Worm (Caenorhabditis elegans) whole organism, L4 larva: ENCODE measurements around the gene B0244.7.

Experiments
- F37D6.2 ChIP-seq: sonication (generic microtip); optimal IDR thresholded peaks from 2 replicates; lab custom pipeline; 2016; ENCODE audit warnings: mild to moderate bottlenecking, missing genetic modification characterization, missing compliant biosample characterization
- R02D3.7 ChIP-seq: fragments of 150-350 bp; sonication (generic microtip); optimal IDR thresholded peaks from 3 replicates; lab custom pipeline; 2014; ENCODE audit warnings: missing biosample characterization, missing genetic modification characterization
- T20F7.1 ChIP-seq: fragments of 200-800 bp; sonication (Bioruptor generic); optimal IDR thresholded peaks from 2 replicates; lab custom pipeline; 2018; ENCODE audit warnings: mild to moderate bottlenecking, missing genetic modification characterization, missing compliant biosample characterization
- ZK337.2 ChIP-seq: fragments of 200-800 bp; sonication (Bioruptor generic); IDR thresholded peaks from 2 replicates; pipeline ENCODE4 v1.3.6; 2022; ENCODE audit warnings: missing genetic modification reagents, missing genetic modification characterization, missing compliant biosample characterization
- aly-2 ChIP-seq: sonication (generic microtip); optimal IDR thresholded peaks from 2 replicates; lab custom pipeline; 2018; ENCODE audit warnings: missing biosample characterization, missing genetic modification characterization
- ama-1 ChIP-seq: fragments of 150-350 bp; optimal IDR thresholded peaks from 2 replicates; lab custom pipeline; 2014; ENCODE audit warnings: inconsistent platforms, mixed read lengths
- attf-4 ChIP-seq: sonication (generic microtip); optimal IDR thresholded peaks from 3 replicates; lab custom pipeline; 2017; ENCODE audit warnings: missing biosample characterization, missing genetic modification characterization
- ceh-28 ChIP-seq: fragments of 150-350 bp; optimal IDR thresholded peaks from 2 replicates; lab custom pipeline; 2014; ENCODE audit warnings: missing biosample characterization, missing genetic modification reagents, missing genetic modification characterization
- ceh-62 ChIP-seq: sonication (generic microtip); optimal IDR thresholded peaks from 2 replicates; lab custom pipeline; 2017; ENCODE audit warnings: missing biosample characterization, missing genetic modification characterization
- ceh-82 ChIP-seq: sonication (generic microtip); optimal IDR thresholded peaks from 2 replicates; lab custom pipeline; 2017; ENCODE audit warnings: missing biosample characterization, missing genetic modification characterization
- ces-1 ChIP-seq: fragments of 150-350 bp; sonication (generic microtip); optimal IDR thresholded peaks from 4 replicates; lab custom pipeline; 2014; ENCODE audit warnings: missing biosample characterization, missing genetic modification reagents, missing genetic modification characterization
- ctbp-1 ChIP-seq: fragments of 200-800 bp; sonication (Bioruptor generic); IDR thresholded peaks from 2 replicates; pipeline ENCODE4 v1.3.6; 2022; ENCODE audit warnings: missing genetic modification reagents, missing genetic modification characterization, missing compliant biosample characterization
- daf-12 ChIP-seq: fragments of 150-350 bp; optimal IDR thresholded peaks from 2 replicates; lab custom pipeline; 2014; ENCODE audit warnings: missing biosample characterization, missing genetic modification reagents, missing genetic modification characterization
- daf-16 ChIP-seq, 3 experiments: sonication (generic microtip); optimal IDR thresholded peaks; 2 replicates each; lab custom pipeline; 2016 to 2017; ENCODE audit warnings: missing genetic modification characterization in 3 of 3, missing genetic modification reagents in 3 of 3, mild to moderate bottlenecking in 2 of 3, missing compliant biosample characterization in 2 of 3, missing biosample characterization in 1 of 3, moderate library complexity in 1 of 3
- daf-8 ChIP-seq: fragments of 200-800 bp; sonication (Bioruptor generic); IDR thresholded peaks from 2 replicates; pipeline ENCODE4 v1.3.6; 2022; ENCODE audit warnings: missing genetic modification characterization, missing compliant biosample characterization
- dmd-8 ChIP-seq: fragments of 200-800 bp; sonication (Bioruptor generic); IDR thresholded peaks from 2 replicates; pipeline ENCODE4 v1.3.6; 2022; ENCODE audit warnings: missing genetic modification characterization, missing compliant biosample characterization
- egl-27 ChIP-seq: sonication (generic microtip); optimal IDR thresholded peaks from 3 replicates; lab custom pipeline; 2017; ENCODE audit warnings: missing biosample characterization, missing genetic modification reagents, missing genetic modification characterization
- egl-43 ChIP-seq: fragments of 200-800 bp; sonication (Bioruptor generic); IDR thresholded peaks from 2 replicates; pipeline ENCODE4 v1.3.6; 2022; ENCODE audit warnings: missing genetic modification reagents, missing genetic modification characterization, missing compliant biosample characterization
- fkh-10 ChIP-seq: fragments of 150-350 bp; optimal IDR thresholded peaks from 2 replicates; lab custom pipeline; 2014; ENCODE audit warnings: missing biosample characterization, missing genetic modification reagents, missing genetic modification characterization
- gei-8 ChIP-seq: fragments of 200-800 bp; sonication (Bioruptor generic); optimal IDR thresholded peaks from 2 replicates; lab custom pipeline; 2018; ENCODE audit warnings: mild to moderate bottlenecking, missing genetic modification characterization, missing compliant biosample characterization
- hlh-30 ChIP-seq: sonication (generic microtip); optimal IDR thresholded peaks from 2 replicates; lab custom pipeline; 2017; ENCODE audit warnings: antibody characterized with exemption, mild to moderate bottlenecking, missing genetic modification characterization, missing compliant biosample characterization; ENCODE audit not compliant: insufficient read depth
- lim-7 ChIP-seq: fragments of 200-800 bp; sonication (Bioruptor generic); IDR thresholded peaks from 2 replicates; pipeline ENCODE4 v1.3.6; 2022; ENCODE audit warnings: missing genetic modification characterization, missing compliant biosample characterization
- lin-13 ChIP-seq: fragments of 150-350 bp; optimal IDR thresholded peaks from 2 replicates; lab custom pipeline; 2014; ENCODE audit warnings: missing biosample characterization, missing genetic modification reagents, missing genetic modification characterization
- lin-29 ChIP-seq: fragments of 200-800 bp; sonication (Bioruptor generic); IDR thresholded peaks from 2 replicates; pipeline ENCODE4 v1.3.6; 2022; ENCODE audit warnings: missing genetic modification reagents, missing genetic modification characterization, missing compliant biosample characterization
- lin-39 ChIP-seq: fragments of 150-350 bp; optimal IDR thresholded peaks from 2 replicates; lab custom pipeline; 2014; ENCODE audit warnings: missing biosample characterization, missing genetic modification reagents, missing genetic modification characterization
- lir-3 ChIP-seq: sonication (generic microtip); optimal IDR thresholded peaks from 2 replicates; lab custom pipeline; 2016; ENCODE audit warnings: mild to moderate bottlenecking, missing genetic modification characterization, missing compliant biosample characterization
- lsy-2 ChIP-seq, 2 experiments: fragments of 150-350 bp in 1 of 2; sonication (generic microtip) in 1 of 2; optimal IDR thresholded peaks; 2 replicates each; lab custom pipeline; 2014 to 2017; ENCODE audit warnings: missing biosample characterization in 2 of 2, missing genetic modification characterization in 2 of 2
- madf-9 ChIP-seq: fragments of 200-800 bp; sonication (Bioruptor generic); conservative IDR thresholded peaks from 2 replicates; pipeline ENCODE4 v1.3.6; 2022; ENCODE audit warnings: missing genetic modification reagents, missing genetic modification characterization, missing compliant biosample characterization
- mdt-29 ChIP-seq: fragments of 200-800 bp; sonication (Bioruptor generic); IDR thresholded peaks from 2 replicates; pipeline ENCODE4 v1.3.6; 2022; ENCODE audit warnings: missing genetic modification reagents, missing genetic modification characterization, missing compliant biosample characterization
- mxl-2 ChIP-seq: fragments of 200-800 bp; sonication (Bioruptor generic); conservative IDR thresholded peaks from 2 replicates; pipeline ENCODE4 v1.3.6; 2022; ENCODE audit warnings: missing genetic modification reagents, missing genetic modification characterization, missing compliant biosample characterization
- nhr-10 ChIP-seq: fragments of 150-350 bp; optimal IDR thresholded peaks from 2 replicates; lab custom pipeline; 2014; ENCODE audit warnings: missing biosample characterization, missing genetic modification characterization
- nhr-111 ChIP-seq: fragments of 200-800 bp; sonication (Bioruptor generic); optimal IDR thresholded peaks from 2 replicates; lab custom pipeline; 2018; ENCODE audit warnings: mild to moderate bottlenecking, missing genetic modification characterization, missing compliant biosample characterization
- nhr-237 ChIP-seq: sonication (generic microtip); optimal IDR thresholded peaks from 2 replicates; lab custom pipeline; 2017; ENCODE audit warnings: missing biosample characterization, missing genetic modification characterization
- nhr-28 ChIP-seq: fragments of 150-350 bp; optimal IDR thresholded peaks from 2 replicates; lab custom pipeline; 2014; ENCODE audit warnings: missing biosample characterization, missing genetic modification characterization
- nhr-42 ChIP-seq: fragments of 200-800 bp; sonication (Bioruptor generic); IDR thresholded peaks from 2 replicates; pipeline ENCODE4 v1.3.6; 2022; ENCODE audit warnings: missing genetic modification characterization, missing compliant biosample characterization
- nhr-6 ChIP-seq: fragments of 150-350 bp; optimal IDR thresholded peaks from 2 replicates; lab custom pipeline; 2014; ENCODE audit warnings: missing biosample characterization, missing genetic modification characterization
- nhr-76 ChIP-seq: fragments of 150-350 bp; optimal IDR thresholded peaks from 2 replicates; lab custom pipeline; 2014; ENCODE audit warnings: missing biosample characterization, missing genetic modification characterization
- pha-4 ChIP-seq, 2 experiments: fragments of 150-350 bp in 1 of 2; fragments of 200-800 bp in 1 of 2; sonication (Bioruptor generic) in 1 of 2; IDR thresholded peaks in 1 of 2; optimal IDR thresholded peaks in 1 of 2; 2 replicates each; pipeline versions ENCODE4 v1.3.6 to Lab custom; 2014 to 2022; ENCODE audit warnings: missing genetic modification characterization in 2 of 2, missing genetic modification reagents in 2 of 2, missing biosample characterization in 1 of 2, missing compliant biosample characterization in 1 of 2
- pqm-1 ChIP-seq: sonication (generic microtip); optimal IDR thresholded peaks from 2 replicates; lab custom pipeline; 2017; ENCODE audit warnings: missing biosample characterization, missing genetic modification characterization
- rbr-2 ChIP-seq: sonication (generic microtip); optimal IDR thresholded peaks from 2 replicates; lab custom pipeline; 2016; ENCODE audit warnings: missing genotype, missing genetic modification characterization, missing compliant biosample characterization
- saeg-2 ChIP-seq: fragments of 200-800 bp; sonication (Bioruptor generic); IDR thresholded peaks from 2 replicates; pipeline ENCODE4 v1.3.6; 2022; ENCODE audit warnings: missing genetic modification reagents, missing genetic modification characterization, missing compliant biosample characterization
- set-16 ChIP-seq: fragments of 200-800 bp; sonication (Bioruptor generic); IDR thresholded peaks from 2 replicates; pipeline ENCODE4 v1.3.6; 2022; ENCODE audit warnings: missing genetic modification reagents, missing genetic modification characterization, missing compliant biosample characterization
- skn-1 ChIP-seq: fragments of 150-350 bp; optimal IDR thresholded peaks from 2 replicates; lab custom pipeline; 2014; ENCODE audit warnings: missing biosample characterization, missing genetic modification characterization
- snpc-1.2 ChIP-seq: fragments of 200-800 bp; sonication (Bioruptor generic); IDR thresholded peaks from 2 replicates; pipeline ENCODE4 v1.3.6; 2022; ENCODE audit warnings: missing genetic modification reagents, missing genetic modification characterization, missing compliant biosample characterization
- unc-39 ChIP-seq: sonication (generic microtip); optimal IDR thresholded peaks from 2 replicates; lab custom pipeline; 2017; ENCODE audit warnings: missing biosample characterization, missing genetic modification characterization
- unc-62 ChIP-seq, 3 experiments: fragments of 150-350 bp in 1 of 3; sonication (generic microtip); optimal IDR thresholded peaks in 2 of 3; peaks in 1 of 3; 1 replicate in 1 of 3; 2 replicates in 2 of 3; lab custom pipeline; 2014 to 2017; ENCODE audit warnings: missing biosample characterization in 3 of 3, missing genetic modification characterization in 3 of 3, missing genetic modification reagents in 3 of 3, missing genotype in 1 of 3
- vab-7 ChIP-seq: fragments of 200-800 bp; sonication (Bioruptor generic); IDR thresholded peaks from 2 replicates; pipeline ENCODE4 v1.3.6; 2022; ENCODE audit warnings: missing genetic modification reagents, missing genetic modification characterization, missing compliant biosample characterization
- zag-1 ChIP-seq: fragments of 150-350 bp; optimal IDR thresholded peaks from 2 replicates; lab custom pipeline; 2014; ENCODE audit warnings: missing biosample characterization, missing genetic modification characterization
- zfp-2 ChIP-seq: sonication (generic microtip); optimal IDR thresholded peaks from 2 replicates; lab custom pipeline; 2016; ENCODE audit warnings: mild to moderate bottlenecking, missing genetic modification characterization, missing compliant biosample characterization
- ztf-11 ChIP-seq: fragments of 150-350 bp; optimal IDR thresholded peaks from 2 replicates; lab custom pipeline; 2014; ENCODE audit warnings: missing biosample characterization, missing genetic modification characterization

The B0244.7 gene

DNA sequence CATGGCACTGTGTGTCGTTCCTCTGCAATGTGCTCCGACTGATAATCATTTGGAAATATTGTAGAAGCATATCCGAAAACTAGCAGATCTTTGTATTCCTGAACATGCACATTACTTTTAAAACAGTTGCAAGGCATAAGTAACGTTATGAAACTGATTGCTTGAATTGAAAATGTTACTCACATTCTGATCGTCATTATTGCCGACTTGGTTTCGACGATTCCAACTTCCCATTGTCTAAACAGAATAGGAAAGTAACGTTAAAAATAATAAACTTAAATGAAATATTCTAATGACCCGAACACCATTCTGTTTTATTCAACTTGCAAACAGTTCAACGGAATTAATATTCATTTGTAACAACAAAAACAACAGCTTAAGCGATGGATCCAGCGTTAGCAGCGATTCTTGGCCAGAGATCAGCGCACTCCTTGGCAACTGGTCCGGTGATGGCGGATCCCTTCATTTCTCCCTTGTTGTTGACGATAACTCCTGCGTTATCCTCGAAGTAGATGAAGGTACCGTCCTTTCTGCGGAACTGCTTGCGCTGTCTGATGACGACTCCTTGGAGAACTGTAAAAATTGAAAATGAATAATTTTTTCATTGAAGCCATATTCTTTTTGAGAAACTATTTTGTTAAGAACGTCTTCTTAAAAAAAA, 25.9 kb upstream of the B0244.7 start, which contains the start of gene swp-1 (continued):
- peak; percentile 35; the same call in 1 of the 2 replicates for TF ChIP-seq ctbp-1 (GFP tag; lab: Robert Waterston, UW)
- TF ChIP-seq rbr-2: no peak
- TF ChIP-seq egl-27 (tag; lab: Kevin White, UChicago): no peak
- TF ChIP-seq lim-7 (GFP tag; lab: Robert Waterston, UW): 0 out of 2 replicates have a peak, but pooled peaks have one; percentile 6
- no peak for TF ChIP-seq madf-9 (GFP tag; lab: Robert Waterston, UW)
- no peak for TF ChIP-seq aly-2
- TF ChIP-seq nhr-111 (GFP tag; lab: Kevin White, UChicago): no peak
- peak; percentile 20 for TF ChIP-seq R02D3.7 (tag; lab: Kevin White, UChicago)
- TF ChIP-seq nhr-237 (tag; lab: Kevin White, UChicago): no peak
- no peak for TF ChIP-seq ceh-28
- TF ChIP-seq dmd-8 (GFP tag; lab: Robert Waterston, UW): 0 out of 2 replicates have a peak, but pooled peaks have one; percentile 19
- TF ChIP-seq pqm-1 (tag; lab: Kevin White, UChicago): no peak
- no peak for TF ChIP-seq ces-1 (GFP tag; lab: Kevin White, UChicago)
- no peak for TF ChIP-seq daf-8 (GFP tag; lab: Robert Waterston, UW)
- TF ChIP-seq ztf-11 (tag; lab: Kevin White, UChicago): no peak
- no peak for TF ChIP-seq saeg-2 (GFP tag; lab: Robert Waterston, UW)
- peak; percentile 51 for TF ChIP-seq ama-1 (lab: Kevin White, UChicago)
- TF ChIP-seq lin-13 (GFP tag; lab: Kevin White, UChicago): no peak
- TF ChIP-seq mdt-29: no peak
- no peak for TF ChIP-seq set-16 (GFP tag; lab: Robert Waterston, UW)
- no peak for TF ChIP-seq nhr-76 (tag; lab: Kevin White, UChicago)
- TF ChIP-seq zfp-2 (tag; lab: Kevin White, UChicago): no peak
- no peak for TF ChIP-seq nhr-6 (tag; lab: Kevin White, UChicago)
- TF ChIP-seq daf-12 (tag; lab: Kevin White, UChicago): no peak
- TF ChIP-seq mxl-2 (GFP tag; lab: Robert Waterston, UW): no peak
- no peak for TF ChIP-seq nhr-28 (tag; lab: Kevin White, UChicago)
- no peak for TF ChIP-seq lin-29 (GFP tag; lab: Robert Waterston, UW)
- TF ChIP-seq vab-7: no peak
- no peak for TF ChIP-seq nhr-42 (GFP tag; lab: Robert Waterston, UW)
- TF ChIP-seq F37D6.2 (tag; lab: Kevin White, UChicago): no peak
- TF ChIP-seq ZK337.2: no peak
- no peak for TF ChIP-seq lir-3 (tag; lab: Kevin White, UChicago)
- TF ChIP-seq gei-8 (GFP tag; lab: Kevin White, UChicago): no peak
- no peak for TF ChIP-seq lin-39 (tag; lab: Kevin White, UChicago)
- no peak for TF ChIP-seq egl-43 (GFP tag; lab: Robert Waterston, UW)
- TF ChIP-seq attf-4 (tag; lab: Kevin White, UChicago): no peak
- TF ChIP-seq daf-16 (GFP tag; optimal IDR thresholded peaks at IDR 0.05; lab: Kevin White, UChicago): no peak
- TF ChIP-seq daf-16 (tag; optimal IDR thresholded peaks at IDR 0.05; lab: Kevin White, UChicago): no peak
- TF ChIP-seq unc-62 (GFP tag; optimal IDR thresholded peaks at IDR 0.05 in 1 of 2; lab: Kevin White, UChicago): peak in 1 of 2 experiments; percentile 72
- TF ChIP-seq unc-62 (tag; optimal IDR thresholded peaks at IDR 0.05; lab: Kevin White, UChicago): no peak
- no peak for TF ChIP-seq unc-39 (tag; lab: Kevin White, UChicago)
- no peak for TF ChIP-seq hlh-30 (tag; lab: Kevin White, UChicago)
- TF ChIP-seq nhr-10 (tag; lab: Kevin White, UChicago): no peak
- TF ChIP-seq lsy-2 (tag; optimal IDR thresholded peaks at IDR 0.05; lab: Kevin White, UChicago): no peak
- no peak for TF ChIP-seq fkh-10 (GFP tag; lab: Kevin White, UChicago)
- no peak for TF ChIP-seq zag-1
- TF ChIP-seq T20F7.1 (GFP tag; lab: Kevin White, UChicago): no peak
- TF ChIP-seq ceh-82 (tag; lab: Kevin White, UChicago): no peak
- TF ChIP-seq ceh-62: no peak
- TF ChIP-seq snpc-1.2 (GFP tag; lab: Robert Waterston, UW): peak; percentile 48; the same call in 1 of the 2 replicates
- no peak for TF ChIP-seq pha-4 (GFP tag; IDR thresholded peaks at IDR 0.05; lab: Robert Waterston, UW)
- no peak for TF ChIP-seq pha-4 (tag; optimal IDR thresholded peaks at IDR 0.05; lab: Kevin White, UChicago)
- TF ChIP-seq skn-1 (tag; lab: Kevin White, UChicago): no peak
